Worm (Caenorhabditis elegans): ENCODE results near the gene srh-235.

- TF ChIP-seq dao-5 (tag; optimal IDR thresholded peaks at IDR 0.05): no peak
- TF ChIP-seq W03F9.2 (tag; optimal IDR thresholded peaks at IDR 0.05): no peak
- no peak for TF ChIP-seq him-1 (tag; optimal IDR thresholded peaks at IDR 0.05)
These were observed 41.3 kb upstream of the srh-235 start for ce11 chrV:17512763-17513162.
